Worm (Caenorhabditis elegans) whole organism, L4 larva: ENCODE data around the gene srh-79.

ENCODE experiments used
- T20F7.1 ChIP-seq: fragments of 200-800 bp; sonication (Bioruptor generic); optimal IDR thresholded peaks from 2 replicates; lab custom pipeline; 2018; ENCODE audit warnings: mild to moderate bottlenecking, missing genetic modification characterization, missing compliant biosample characterization
- attf-4 ChIP-seq: sonication (generic microtip); optimal IDR thresholded peaks from 3 replicates; lab custom pipeline; 2017; ENCODE audit warnings: missing biosample characterization, missing genetic modification characterization
- ceh-20 ChIP-seq: fragments of 200-800 bp; sonication (Bioruptor generic); IDR thresholded peaks from 2 replicates; pipeline ENCODE4 v1.3.6; 2022; ENCODE audit warnings: missing genetic modification reagents, missing genetic modification characterization, missing compliant biosample characterization
- ceh-28 ChIP-seq: fragments of 150-350 bp; optimal IDR thresholded peaks from 2 replicates; lab custom pipeline; 2014; ENCODE audit warnings: missing biosample characterization, missing genetic modification reagents, missing genetic modification characterization
- fos-1 ChIP-seq: fragments of 150-350 bp; optimal IDR thresholded peaks from 2 replicates; lab custom pipeline; 2014; ENCODE audit warnings: missing biosample characterization, missing genetic modification characterization
- mdl-1 ChIP-seq, 2 experiments: fragments of 150-350 bp in 1 of 2; sonication (generic microtip) in 1 of 2; optimal IDR thresholded peaks; 2 replicates each; lab custom pipeline; 2014 to 2017; ENCODE audit warnings: missing biosample characterization in 2 of 2, missing genetic modification characterization in 2 of 2
- nhr-6 ChIP-seq: fragments of 150-350 bp; optimal IDR thresholded peaks from 2 replicates; lab custom pipeline; 2014; ENCODE audit warnings: missing biosample characterization, missing genetic modification characterization
- pqm-1 ChIP-seq: sonication (generic microtip); optimal IDR thresholded peaks from 2 replicates; lab custom pipeline; 2017; ENCODE audit warnings: missing biosample characterization, missing genetic modification characterization

DNA sequence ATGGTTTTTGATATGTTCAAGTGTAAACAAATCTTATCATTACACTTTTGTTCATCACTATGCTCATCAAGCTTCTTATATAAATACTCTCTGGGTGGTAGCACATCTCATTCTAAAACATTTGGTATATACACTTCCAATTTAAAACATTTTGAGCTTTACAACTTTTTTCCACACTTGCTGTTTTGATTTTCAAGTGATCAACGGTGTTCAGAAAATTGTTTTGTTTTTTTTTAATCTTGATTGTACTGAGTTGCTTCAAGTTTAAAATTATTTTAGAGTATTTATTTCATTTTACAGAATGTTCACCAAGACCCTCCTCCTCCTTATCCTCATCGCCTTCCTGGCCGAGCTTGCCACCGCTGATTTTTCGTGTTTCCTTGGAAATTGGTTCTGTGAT, 31.3 kb downstream of the srh-79 start, which contains the start of gene C54F6.5:
- no peak for TF ChIP-seq ceh-20 (GFP tag; lab: Robert Waterston, UW)
- TF ChIP-seq nhr-6: no peak
- TF ChIP-seq T20F7.1 (GFP tag; lab: Kevin White, UChicago): no peak
- no peak for TF ChIP-seq mdl-1 (tag; optimal IDR thresholded peaks at IDR 0.05; lab: Kevin White, UChicago)
- TF ChIP-seq pqm-1 (tag; lab: Kevin White, UChicago): no peak
- no peak for TF ChIP-seq attf-4 (tag; lab: Kevin White, UChicago)
- no peak for TF ChIP-seq fos-1
- TF ChIP-seq ceh-28 (tag; lab: Kevin White, UChicago): no peak
